Worm (Caenorhabditis elegans) whole organism, midembryonic: ENCODE results near the gene vab-2.

Experiments
- T22C8.4 ChIP-seq: fragments of 200-800 bp; sonication (Bioruptor generic); IDR thresholded peaks from 2 replicates; pipeline ENCODE4 v1.3.6; 2022; ENCODE audit warnings: missing genetic modification characterization, missing compliant biosample characterization
- cog-1 ChIP-seq: sonication (generic microtip); optimal IDR thresholded peaks from 2 replicates; lab custom pipeline; 2016; ENCODE audit warnings: missing genetic modification characterization, missing compliant biosample characterization
- flt-1 ChIP-seq: fragments of 200-800 bp; sonication (Bioruptor generic); IDR thresholded peaks from 2 replicates; pipeline ENCODE4 v1.3.6; 2022; ENCODE audit warnings: missing genetic modification characterization, missing compliant biosample characterization
- klf-2 ChIP-seq: fragments of 200-800 bp; sonication (Bioruptor generic); conservative IDR thresholded peaks from 2 replicates; pipeline ENCODE4 v1.3.6; 2022; ENCODE audit warnings: missing genetic modification reagents, missing genetic modification characterization, missing compliant biosample characterization
- med-1 ChIP-seq: sonication (generic microtip); optimal IDR thresholded peaks from 2 replicates; lab custom pipeline; 2017; ENCODE audit warnings: missing genetic modification characterization, mild to moderate bottlenecking, missing compliant biosample characterization, antibody characterized with exemption, missing genetic modification reagents; ENCODE audit not compliant: insufficient read depth
- ref-1 ChIP-seq: fragments of 200-800 bp; sonication (Bioruptor generic); conservative IDR thresholded peaks from 2 replicates; pipeline ENCODE4 v1.3.6; 2022; ENCODE audit warnings: missing genetic modification reagents, missing genetic modification characterization, missing compliant biosample characterization
- tab-1 ChIP-seq: fragments of 200-800 bp; sonication (Bioruptor generic); IDR thresholded peaks from 2 replicates; pipeline ENCODE4 v1.3.6; 2022; ENCODE audit warnings: missing genetic modification characterization, missing compliant biosample characterization
- ztf-23 ChIP-seq: fragments of 200-800 bp; sonication (Bioruptor generic); IDR thresholded peaks from 2 replicates; pipeline ENCODE4 v1.3.6; 2022; ENCODE audit warnings: missing genetic modification reagents, missing genetic modification characterization, missing compliant biosample characterization
- ztf-29 ChIP-seq: fragments of 200-800 bp; sonication (Bioruptor generic); IDR thresholded peaks from 2 replicates; pipeline ENCODE4 v1.3.6; 2022; ENCODE audit warnings: missing genetic modification reagents, missing genetic modification characterization, missing compliant biosample characterization

The vab-2 gene

ce11 chrIV:3755355-3755754, 11.3 kb downstream of the vab-2 start, which contains the start of gene Y37E11AR.7:
Y37E11AR.7 (minus strand) TSS chrIV:3755455.
- no peak for TF ChIP-seq tab-1 (GFP tag; lab: Robert Waterston, UW)
- TF ChIP-seq cog-1, result no peak
- TF ChIP-seq klf-2 (GFP tag; lab: Robert Waterston, UW), result no peak
- TF ChIP-seq ref-1 (GFP tag; lab: Robert Waterston, UW), result no peak
- TF ChIP-seq T22C8.4 (GFP tag; lab: Robert Waterston, UW), result no peak
- no peak for TF ChIP-seq ztf-29 (GFP tag; lab: Robert Waterston, UW)
- no peak for TF ChIP-seq med-1 (GFP tag; lab: Kevin White, UChicago)
- no peak for TF ChIP-seq ztf-23 (GFP tag; lab: Robert Waterston, UW)
- TF ChIP-seq flt-1 (GFP tag; lab: Robert Waterston, UW), result no peak

- TF ChIP-seq ztf-29 (GFP tag; lab: Robert Waterston, UW), result no peak
- TF ChIP-seq T22C8.4 (GFP tag; lab: Robert Waterston, UW), result no peak
- no peak for TF ChIP-seq klf-2 (GFP tag; lab: Robert Waterston, UW)
Observed at ce11 chrIV:3752276-3752675, 14.3 kb downstream of the vab-2 start.

- TF ChIP-seq ref-1 (GFP tag; lab: Robert Waterston, UW), result no peak
- no peak for TF ChIP-seq flt-1 (GFP tag; lab: Robert Waterston, UW)
- TF ChIP-seq T22C8.4 (GFP tag; lab: Robert Waterston, UW), result no peak
- TF ChIP-seq ztf-29 (GFP tag; lab: Robert Waterston, UW), result no peak
- no peak for TF ChIP-seq klf-2 (GFP tag; lab: Robert Waterston, UW)
Observed at ce11 chrIV:3751001-3751400, 15.6 kb downstream of the vab-2 start, which contains the start of gene ugt-45. ugt-45 (minus strand) TSS chrIV:3751101.

- TF ChIP-seq cog-1, result no peak
- TF ChIP-seq med-1 (GFP tag; lab: Kevin White, UChicago), result no peak
- no peak for TF ChIP-seq T22C8.4 (GFP tag; lab: Robert Waterston, UW)
- no peak for TF ChIP-seq klf-2 (GFP tag; lab: Robert Waterston, UW)
- TF ChIP-seq flt-1 (GFP tag; lab: Robert Waterston, UW), result no peak
- TF ChIP-seq ref-1 (GFP tag; lab: Robert Waterston, UW), result no peak
- no peak for TF ChIP-seq ztf-29 (GFP tag; lab: Robert Waterston, UW)
- TF ChIP-seq ztf-23 (GFP tag; lab: Robert Waterston, UW), result no peak
- no peak for TF ChIP-seq tab-1 (GFP tag; lab: Robert Waterston, UW)
Observed at ce11 chrIV:3745806-3746205, 20.8 kb downstream of the vab-2 start.

DNA sequence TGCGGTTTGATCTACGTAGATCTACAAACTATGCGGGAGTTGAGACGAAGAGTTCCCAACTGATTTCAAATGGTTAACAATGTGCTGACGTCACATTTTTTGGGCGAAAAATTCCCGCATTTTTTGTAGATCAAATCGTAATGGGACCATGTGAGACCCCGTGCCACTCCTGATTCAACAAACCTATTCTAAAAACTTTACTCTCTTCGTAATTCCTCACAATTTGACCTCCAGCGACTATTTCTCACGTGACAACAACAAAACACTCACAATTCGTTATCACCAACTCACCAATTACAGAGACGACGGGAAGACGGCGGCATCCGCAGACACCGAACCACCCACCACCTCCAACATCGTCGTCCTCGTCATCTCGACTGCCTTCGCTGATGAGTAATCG, 22.9 kb downstream of the vab-2 start, which contains the start of gene siah-1:
Gene siah-1, plus strand, starts transcription at position 301 of the 400 bp plus-strand sequence.
- TF ChIP-seq ztf-23 (GFP tag; lab: Robert Waterston, UW) (no peak), T22C8.4 (GFP tag; lab: Robert Waterston, UW) (no peak), tab-1 (GFP tag; lab: Robert Waterston, UW) (no peak), klf-2 (GFP tag; lab: Robert Waterston, UW) (no peak), ref-1 (GFP tag; lab: Robert Waterston, UW) (no peak), ztf-29 (GFP tag; lab: Robert Waterston, UW) (no peak), med-1 (GFP tag; lab: Kevin White, UChicago) (no peak), flt-1 (GFP tag; lab: Robert Waterston, UW) (no peak), cog-1 (no peak)

- TF ChIP-seq ref-1 (GFP tag; lab: Robert Waterston, UW), result no peak
- 0 out of 2 replicates have a peak, but pooled peaks have one; percentile 47 for TF ChIP-seq flt-1 (GFP tag; lab: Robert Waterston, UW)
- no peak for TF ChIP-seq tab-1 (GFP tag; lab: Robert Waterston, UW)
- TF ChIP-seq ztf-29 (GFP tag; lab: Robert Waterston, UW), result no peak
- TF ChIP-seq ztf-23 (GFP tag; lab: Robert Waterston, UW), result no peak
- peak; percentile 85 for TF ChIP-seq T22C8.4 (GFP tag; lab: Robert Waterston, UW)
- no peak for TF ChIP-seq med-1 (GFP tag; lab: Kevin White, UChicago)
- TF ChIP-seq cog-1, result peak; percentile 79
- TF ChIP-seq klf-2 (GFP tag; lab: Robert Waterston, UW), result no peak
Observed at ce11 chrIV:3742426-3742839, 24.2 kb downstream of the vab-2 start.

- TF ChIP-seq tab-1 (GFP tag; lab: Robert Waterston, UW) (no peak), med-1 (GFP tag; lab: Kevin White, UChicago) (no peak), T22C8.4 (GFP tag; lab: Robert Waterston, UW) (no peak), klf-2 (GFP tag; lab: Robert Waterston, UW) (no peak), ztf-23 (GFP tag; lab: Robert Waterston, UW) (no peak), cog-1 (no peak), ref-1 (GFP tag; lab: Robert Waterston, UW) (no peak), ztf-29 (GFP tag; lab: Robert Waterston, UW) (no peak), flt-1 (GFP tag; lab: Robert Waterston, UW) (no peak)
Observed at ce11 chrIV:3741874-3742273, 24.8 kb downstream of the vab-2 start.

DNA sequence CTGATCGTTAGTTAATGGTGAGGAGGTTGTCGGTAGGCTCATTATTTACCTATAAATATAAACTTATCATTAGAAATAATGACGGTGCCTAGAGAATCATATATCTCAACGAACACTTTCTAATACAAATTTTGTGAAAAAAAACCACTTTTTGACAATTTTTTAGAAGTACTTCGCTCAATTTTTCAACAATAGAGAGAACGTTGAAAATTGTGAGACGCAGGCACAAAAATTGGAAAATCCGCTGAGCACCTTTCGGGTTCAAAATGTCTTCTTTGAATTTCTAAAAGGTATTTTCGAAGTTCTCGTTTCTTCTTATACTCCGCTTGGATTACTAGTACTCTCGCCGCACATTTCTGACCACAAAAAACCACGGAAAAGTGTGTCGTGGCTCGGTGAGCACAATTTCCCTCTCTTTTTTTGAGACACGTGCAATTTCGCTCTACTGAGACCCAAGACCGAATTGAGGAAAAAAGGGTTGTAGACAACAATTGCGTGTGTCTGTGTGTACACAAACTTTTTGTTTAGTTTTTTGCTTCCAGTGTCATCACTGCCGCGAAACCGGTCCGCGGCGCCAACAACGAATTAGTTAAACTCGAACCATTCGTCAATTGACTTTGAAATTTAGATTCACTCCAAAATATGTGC, 25.7 kb downstream of the vab-2 start, which contains the start of gene nape-1:
Gene nape-1, minus strand, starts transcription at position 51 of the 648 bp plus-strand sequence.
- TF ChIP-seq cog-1 (no peak), ref-1 (GFP tag; lab: Robert Waterston, UW) (no peak), flt-1 (GFP tag; lab: Robert Waterston, UW) (no peak), med-1 (GFP tag; lab: Kevin White, UChicago) (no peak), tab-1 (GFP tag; lab: Robert Waterston, UW) (no peak), ztf-29 (GFP tag; lab: Robert Waterston, UW) (no peak), ztf-23 (GFP tag; lab: Robert Waterston, UW) (no peak), T22C8.4 (GFP tag; lab: Robert Waterston, UW) (no peak), klf-2 (GFP tag; lab: Robert Waterston, UW) (no peak)
